Fruit fly (Drosophila melanogaster) Kc167 (cell line): ENCODE results near the gene CG13676.

Experiments used
- Sin3A ChIP-seq: fragments of >200 bp; optimal IDR thresholded peaks from 2 replicates; lab custom pipeline; 2018; ENCODE audit warnings: missing external identifiers
- h ChIP-seq: fragments of >200 bp; optimal IDR thresholded peaks from 3 replicates; lab custom pipeline; 2018; ENCODE audit warnings: missing external identifiers
- ttk ChIP-seq: sonication (Bioruptor generic); optimal IDR thresholded peaks from 2 replicates; lab custom pipeline; 2017; ENCODE audit warnings: missing external identifiers

dm6 chr3L:8115864-8116528 lies 35.6 kb downstream of the CG13676 start, which contains the start of the genes Arp3 and msk:
- TF ChIP-seq h (lab: Kevin White, UChicago) (no peak), ttk (lab: Kevin White, UChicago) (no peak), Sin3A (no peak)
